Worm (Caenorhabditis elegans) whole organism, L3 larva: ENCODE data around the gene ify-1.
A peak's percentile ranks its signal among the peaks of the same experiment; 100 is the strongest.

ENCODE experiments used
- R02D3.7 ChIP-seq: fragments of 150-350 bp; optimal IDR thresholded peaks from 2 replicates; lab custom pipeline; 2014; ENCODE audit warnings: missing biosample characterization, missing genetic modification characterization
- ZK546.5 ChIP-seq: sonication (generic microtip); optimal IDR thresholded peaks from 2 replicates; lab custom pipeline; 2017; ENCODE audit warnings: missing biosample characterization, missing genetic modification characterization
- aly-2 ChIP-seq: fragments of 150-350 bp; optimal IDR thresholded peaks from 2 replicates; lab custom pipeline; 2014; ENCODE audit warnings: missing biosample characterization, missing genetic modification characterization
- ama-1 ChIP-seq: fragments of 150-350 bp; optimal IDR thresholded peaks from 2 replicates; lab custom pipeline; 2018
- ceh-16 ChIP-seq: sonication (generic microtip); optimal IDR thresholded peaks from 2 replicates; lab custom pipeline; 2017; ENCODE audit warnings: missing biosample characterization, missing genetic modification characterization
- ceh-28 ChIP-seq: fragments of 150-350 bp; optimal IDR thresholded peaks from 2 replicates; lab custom pipeline; 2014; ENCODE audit warnings: missing biosample characterization, missing genetic modification reagents, missing genetic modification characterization
- ceh-82 ChIP-seq: fragments of 150-350 bp; optimal IDR thresholded peaks from 2 replicates; lab custom pipeline; 2014; ENCODE audit warnings: missing biosample characterization, missing genetic modification characterization
- ceh-9 ChIP-seq: sonication (generic microtip); optimal IDR thresholded peaks from 2 replicates; lab custom pipeline; 2018; ENCODE audit warnings: missing biosample characterization, missing genetic modification characterization
- daf-12 ChIP-seq: fragments of 150-350 bp; optimal IDR thresholded peaks from 2 replicates; lab custom pipeline; 2014; ENCODE audit warnings: missing biosample characterization, missing genetic modification reagents, missing genetic modification characterization
- egl-27 ChIP-seq: sonication (generic microtip); optimal IDR thresholded peaks from 4 replicates; lab custom pipeline; 2017; ENCODE audit warnings: missing biosample characterization, missing genetic modification reagents, missing genetic modification characterization
- egl-5 ChIP-seq: fragments of 150-350 bp; optimal IDR thresholded peaks from 2 replicates; lab custom pipeline; 2017; ENCODE audit warnings: missing biosample characterization, missing genetic modification reagents, missing genetic modification characterization, inconsistent platforms
- elt-1 ChIP-seq: fragments of 150-350 bp; optimal IDR thresholded peaks from 2 replicates; lab custom pipeline; 2014; ENCODE audit warnings: missing biosample characterization, missing genetic modification characterization
- elt-2 ChIP-seq: sonication (generic microtip); optimal IDR thresholded peaks from 2 replicates; lab custom pipeline; 2016; ENCODE audit warnings: missing genetic modification reagents, mild to moderate bottlenecking, missing genetic modification characterization, missing compliant biosample characterization
- elt-3 ChIP-seq, 3 experiments: fragments of 150-350 bp in 1 of 3; sonication (generic microtip) in 2 of 3; optimal IDR thresholded peaks; 2 replicates in 2 of 3; 4 replicates in 1 of 3; lab custom pipeline; 2014 to 2017; ENCODE audit warnings: missing biosample characterization in 3 of 3, missing genetic modification characterization in 3 of 3
- eor-1 ChIP-seq, 2 experiments: fragments of 150-350 bp; optimal IDR thresholded peaks; 2 replicates each; lab custom pipeline; 2014 to 2018; ENCODE audit warnings: missing biosample characterization in 2 of 2, missing genetic modification characterization in 2 of 2
- fkh-10 ChIP-seq: sonication (generic microtip); optimal IDR thresholded peaks from 2 replicates; lab custom pipeline; 2017; ENCODE audit warnings: missing biosample characterization, missing genetic modification reagents, missing genetic modification characterization
- fkh-2 ChIP-seq: fragments of 150-350 bp; optimal IDR thresholded peaks from 2 replicates; lab custom pipeline; 2014; ENCODE audit warnings: missing biosample characterization, missing genetic modification reagents, missing genetic modification characterization
- fos-1 ChIP-seq: fragments of 150-350 bp; optimal IDR thresholded peaks from 2 replicates; lab custom pipeline; 2014; ENCODE audit warnings: missing biosample characterization, missing genetic modification characterization
- hmg-11 ChIP-seq: sonication (generic microtip); optimal IDR thresholded peaks from 2 replicates; lab custom pipeline; 2016; ENCODE audit warnings: missing genetic modification characterization, missing compliant biosample characterization
- jun-1 ChIP-seq: fragments of 150-350 bp; optimal IDR thresholded peaks from 2 replicates; lab custom pipeline; 2014; ENCODE audit warnings: missing biosample characterization, missing genetic modification reagents, missing genetic modification characterization
- lin-15B ChIP-seq: fragments of 150-350 bp; optimal IDR thresholded peaks from 2 replicates; lab custom pipeline; 2014; ENCODE audit warnings: missing biosample characterization, missing genetic modification characterization
- lin-39 ChIP-seq: fragments of 150-350 bp; optimal IDR thresholded peaks from 2 replicates; lab custom pipeline; 2018; ENCODE audit warnings: missing biosample characterization, missing genetic modification reagents, missing genetic modification characterization
- lsy-12 ChIP-seq: sonication (generic microtip); optimal IDR thresholded peaks from 2 replicates; lab custom pipeline; 2016; ENCODE audit warnings: mild to moderate bottlenecking, missing genetic modification characterization, missing compliant biosample characterization
- mdl-1 ChIP-seq: fragments of 150-350 bp; optimal IDR thresholded peaks from 2 replicates; lab custom pipeline; 2014; ENCODE audit warnings: missing biosample characterization, missing genetic modification characterization
- mml-1 ChIP-seq: fragments of 150-350 bp; sonication (generic microtip); optimal IDR thresholded peaks from 3 replicates; lab custom pipeline; 2014; ENCODE audit warnings: missing biosample characterization, missing genetic modification characterization
- nfya-1 ChIP-seq: sonication (generic microtip); optimal IDR thresholded peaks from 2 replicates; lab custom pipeline; 2017; ENCODE audit warnings: missing genetic modification characterization, mild to moderate bottlenecking, missing compliant biosample characterization, antibody characterized with exemption, moderate library complexity; ENCODE audit not compliant: insufficient read depth
- nhr-11 ChIP-seq: fragments of 150-350 bp; optimal IDR thresholded peaks from 2 replicates; lab custom pipeline; 2014; ENCODE audit warnings: missing biosample characterization, missing genetic modification characterization
- nhr-12 ChIP-seq: fragments of 150-350 bp; optimal IDR thresholded peaks from 2 replicates; lab custom pipeline; 2014; ENCODE audit warnings: missing biosample characterization, missing genetic modification characterization
- nhr-23 ChIP-seq: fragments of 150-350 bp; optimal IDR thresholded peaks from 2 replicates; lab custom pipeline; 2014; ENCODE audit warnings: missing biosample characterization, missing genetic modification reagents, missing genetic modification characterization
- nhr-237 ChIP-seq: fragments of 150-350 bp; optimal IDR thresholded peaks from 2 replicates; lab custom pipeline; 2014; ENCODE audit warnings: missing biosample characterization, missing genetic modification characterization
- nhr-25 ChIP-seq: sonication (generic microtip); optimal IDR thresholded peaks from 2 replicates; lab custom pipeline; 2017; ENCODE audit warnings: missing biosample characterization, missing genetic modification characterization
- nhr-28 ChIP-seq: fragments of 150-350 bp; optimal IDR thresholded peaks from 2 replicates; lab custom pipeline; 2014; ENCODE audit warnings: missing biosample characterization, missing genetic modification characterization
- nhr-43 ChIP-seq: sonication (generic microtip); optimal IDR thresholded peaks from 2 replicates; lab custom pipeline; 2016; ENCODE audit warnings: mild to moderate bottlenecking, missing genetic modification characterization, missing compliant biosample characterization; ENCODE audit not compliant: poor library complexity, severe bottlenecking
- nhr-67 ChIP-seq: fragments of 150-350 bp; optimal IDR thresholded peaks from 2 replicates; lab custom pipeline; 2014; ENCODE audit warnings: missing biosample characterization, missing genetic modification characterization
- nhr-76 ChIP-seq: fragments of 150-350 bp; sonication (generic microtip); optimal IDR thresholded peaks from 5 replicates; lab custom pipeline; 2014; ENCODE audit warnings: missing biosample characterization, missing genetic modification characterization
- nhr-77 ChIP-seq: fragments of 150-350 bp; optimal IDR thresholded peaks from 2 replicates; lab custom pipeline; 2014; ENCODE audit warnings: missing biosample characterization, missing genetic modification characterization
- pha-4 ChIP-seq: fragments of 150-350 bp; optimal IDR thresholded peaks from 2 replicates; lab custom pipeline; 2014; ENCODE audit warnings: missing biosample characterization, missing genetic modification reagents, missing genetic modification characterization
- pqm-1 ChIP-seq: fragments of 150-350 bp; optimal IDR thresholded peaks from 2 replicates; lab custom pipeline; 2017; ENCODE audit warnings: missing biosample characterization, missing genetic modification characterization, inconsistent platforms
- sea-2 ChIP-seq: fragments of 150-350 bp; sonication (generic microtip); optimal IDR thresholded peaks from 4 replicates; lab custom pipeline; 2014; ENCODE audit warnings: missing biosample characterization, missing genetic modification reagents, missing genetic modification characterization
- skn-1 ChIP-seq: fragments of 150-350 bp; optimal IDR thresholded peaks from 2 replicates; lab custom pipeline; 2014; ENCODE audit warnings: missing biosample characterization, missing genetic modification characterization
- snpc-4 ChIP-seq: fragments of 150-350 bp; optimal IDR thresholded peaks from 2 replicates; lab custom pipeline; 2014; ENCODE audit warnings: missing biosample characterization, missing genetic modification characterization
- tbx-2 ChIP-seq: sonication (generic microtip); optimal IDR thresholded peaks from 2 replicates; lab custom pipeline; 2016; ENCODE audit warnings: mild to moderate bottlenecking, missing genetic modification characterization, missing compliant biosample characterization
- unc-39 ChIP-seq: sonication (generic microtip); optimal IDR thresholded peaks from 4 replicates; lab custom pipeline; 2017; ENCODE audit warnings: missing biosample characterization, missing genetic modification characterization
- unc-62 ChIP-seq: fragments of 150-350 bp; sonication (generic microtip); optimal IDR thresholded peaks from 4 replicates; lab custom pipeline; 2014; ENCODE audit warnings: missing biosample characterization, missing genetic modification reagents, missing genetic modification characterization
- zag-1 ChIP-seq: fragments of 150-350 bp; optimal IDR thresholded peaks from 2 replicates; lab custom pipeline; 2014; ENCODE audit warnings: missing biosample characterization, missing genetic modification characterization
- ztf-11 ChIP-seq: fragments of 150-350 bp; optimal IDR thresholded peaks from 2 replicates; lab custom pipeline; 2014; ENCODE audit warnings: missing biosample characterization, missing genetic modification characterization
- ztf-4 ChIP-seq: fragments of 150-350 bp; optimal IDR thresholded peaks from 2 replicates; lab custom pipeline; 2014; ENCODE audit warnings: missing biosample characterization, missing genetic modification characterization

The ify-1 gene

ce11 chrII:5055129-5055666 is at the start of gene ify-1, which contains the start of gene rpl-22:
Gene ify-1 (minus strand): TSS chrII:5055179.
Gene rpl-22 (plus strand): TSS chrII:5055616.
- TF ChIP-seq hmg-11 (tag; lab: Kevin White, UChicago) (peak; percentile 86), fkh-2 (no peak), unc-62 (GFP tag; lab: Kevin White, UChicago) (peak; percentile 58), nhr-11 (tag; lab: Kevin White, UChicago) (peak; percentile 82), mml-1 (no peak), zag-1 (tag; lab: Kevin White, UChicago) (no peak), nhr-12 (tag; lab: Kevin White, UChicago) (no peak), aly-2 (tag; lab: Kevin White, UChicago) (no peak), elt-1 (peak; percentile 47), lsy-12 (tag; lab: Kevin White, UChicago) (peak; percentile 78), ZK546.5 (tag; lab: Kevin White, UChicago) (peak; percentile 37), ztf-4 (tag; lab: Kevin White, UChicago) (peak; percentile 67), ceh-28 (tag; lab: Kevin White, UChicago) (peak; percentile 89), elt-2 (tag; lab: Kevin White, UChicago) (peak; percentile 98), nhr-28 (tag; lab: Kevin White, UChicago) (no peak), nhr-23 (peak; percentile 98), ceh-16 (no peak), unc-39 (tag; lab: Kevin White, UChicago) (no peak), R02D3.7 (tag; lab: Kevin White, UChicago) (peak; percentile 84), nhr-77 (tag; lab: Kevin White, UChicago) (peak; percentile 13), ztf-11 (no peak), daf-12 (tag; lab: Kevin White, UChicago) (no peak), egl-27 (tag; lab: Kevin White, UChicago) (no peak), elt-3 (tag; optimal IDR thresholded peaks at IDR 0.05; lab: Kevin White, UChicago) (no peak), jun-1 (peak; percentile 77), nhr-25 (tag; lab: Kevin White, UChicago) (peak; percentile 99), fkh-10 (GFP tag; lab: Kevin White, UChicago) (peak; percentile 53), ceh-82 (peak; percentile 48), lin-15B (tag; lab: Kevin White, UChicago) (peak; percentile 98), pqm-1 (tag; lab: Kevin White, UChicago) (peak; percentile 91), nhr-76 (tag; lab: Kevin White, UChicago) (peak; percentile 11), lin-39 (peak; percentile 96), ama-1 (lab: Kevin White, UChicago) (peak; percentile 90), nhr-237 (tag; lab: Kevin White, UChicago) (no peak), eor-1 (tag; optimal IDR thresholded peaks at IDR 0.05; lab: Kevin White, UChicago) (no peak), nhr-67 (tag; lab: Kevin White, UChicago) (no peak), mdl-1 (tag; lab: Kevin White, UChicago) (no peak), nhr-43 (tag; lab: Kevin White, UChicago) (peak; percentile 94), pha-4 (tag; lab: Kevin White, UChicago) (peak; percentile 99), skn-1 (tag; lab: Kevin White, UChicago) (peak; percentile 91), sea-2 (GFP tag; lab: Kevin White, UChicago) (no peak), nfya-1 (tag; lab: Kevin White, UChicago) (peak; percentile 99), egl-5 (tag; lab: Kevin White, UChicago) (peak; percentile 94), tbx-2 (tag; lab: Kevin White, UChicago) (peak; percentile 57), fos-1 (tag; lab: Kevin White, UChicago) (no peak), snpc-4 (tag; lab: Kevin White, UChicago) (peak; percentile 96), ceh-9 (no peak)
